Worm (Caenorhabditis elegans) whole organism, L2 larva: ENCODE results near the gene srh-87.

Experiments
- elt-1 ChIP-seq: fragments of 150-350 bp; optimal IDR thresholded peaks from 2 replicates; lab custom pipeline; 2014; ENCODE audit warnings: missing biosample characterization, missing genetic modification characterization
- lin-13 ChIP-seq: fragments of 150-350 bp; optimal IDR thresholded peaks from 2 replicates; lab custom pipeline; 2014; ENCODE audit warnings: missing biosample characterization, missing genetic modification reagents, missing genetic modification characterization

ce11 chrV:2922594-2922993 is 22.9 kb downstream of the srh-87 start, which contains the start of gene srh-38:
- TF ChIP-seq lin-13 (GFP tag; lab: Kevin White, UChicago), result no peak
- no peak for TF ChIP-seq elt-1 (tag; lab: Kevin White, UChicago)
